Worm (Caenorhabditis elegans): Measurements from ENCODE around the gene shl-1.

shl-1 gene

ce11 chrIV:6415149-6415548, 31.3 kb upstream of the shl-1 start, which contains the start of gene exos-2 (continued):
- no peak for TF ChIP-seq ces-1 (GFP tag; optimal IDR thresholded peaks at IDR 0.05)
- peak; percentile 36 for TF ChIP-seq skn-1 (tag; optimal IDR thresholded peaks at IDR 0.05)
- peak; percentile 75 to 87 for TF ChIP-seq lsy-2 (tag; optimal IDR thresholded peaks at IDR 0.05)
- TF ChIP-seq nhr-47 (tag; optimal IDR thresholded peaks at IDR 0.05), result peak; percentile 77
- TF ChIP-seq zip-4 (GFP tag; optimal IDR thresholded peaks at IDR 0.05), result no peak
- TF ChIP-seq zag-1 (tag; optimal IDR thresholded peaks at IDR 0.05), result no peak
- no peak for TF ChIP-seq unc-30 (tag; optimal IDR thresholded peaks at IDR 0.05)
- no peak for TF ChIP-seq jun-1 (tag; optimal IDR thresholded peaks at IDR 0.05)
- TF ChIP-seq C16A3.4 (tag; optimal IDR thresholded peaks at IDR 0.05), result peak; percentile 70
- TF ChIP-seq nhr-85 (tag), result peak; percentile 76
- TF ChIP-seq tlp-1 (tag; optimal IDR thresholded peaks at IDR 0.05), result no peak
- peak in 1 of 2 experiments; percentile 13 for TF ChIP-seq mdl-1 (tag; optimal IDR thresholded peaks at IDR 0.05)
- TF ChIP-seq Y116A8C.19 (tag; optimal IDR thresholded peaks at IDR 0.05; ENCODE audit: borderline replicate concordance), result no peak
- TF ChIP-seq ets-5 (GFP tag; IDR thresholded peaks at IDR 0.05), result no peak
- TF ChIP-seq snu-23 (GFP tag; optimal IDR thresholded peaks at IDR 0.05), result peak; percentile 73
- TF ChIP-seq egl-13 (tag; optimal IDR thresholded peaks at IDR 0.05), result no peak
- no peak for TF ChIP-seq pqm-1 (tag; optimal IDR thresholded peaks at IDR 0.05)
- TF ChIP-seq ama-1 (optimal IDR thresholded peaks at IDR 0.05), result no peak
- no peak for TF ChIP-seq elt-2 (tag; optimal IDR thresholded peaks at IDR 0.05)
- no peak for TF ChIP-seq snpc-4 (tag; optimal IDR thresholded peaks at IDR 0.05)
- peak; percentile 55 for TF ChIP-seq nhr-77 (tag; optimal IDR thresholded peaks at IDR 0.05)
- TF ChIP-seq unc-130 (tag; optimal IDR thresholded peaks at IDR 0.05), result peak; percentile 81
- no peak for TF ChIP-seq pag-3 (tag; optimal IDR thresholded peaks at IDR 0.05; ENCODE audit: borderline replicate concordance, insufficient read depth)
- TF ChIP-seq fkh-8 (tag; optimal IDR thresholded peaks at IDR 0.05), result no peak
- TF ChIP-seq ceh-90 (tag; optimal IDR thresholded peaks at IDR 0.05), result no peak
- peak; percentile 73 for TF ChIP-seq lin-15B (tag; optimal IDR thresholded peaks at IDR 0.05)
- TF ChIP-seq ceh-82 (tag; optimal IDR thresholded peaks at IDR 0.05), result peak; percentile 53 to 75 (median 55)
- TF ChIP-seq pax-3 (tag; optimal IDR thresholded peaks at IDR 0.05), result no peak
- TF ChIP-seq mef-2 (tag; optimal IDR thresholded peaks at IDR 0.05), result no peak
- TF ChIP-seq sptf-1 (tag; optimal IDR thresholded peaks at IDR 0.05), result no peak
- TF ChIP-seq nhr-76 (tag; optimal IDR thresholded peaks at IDR 0.05), result no peak
- TF ChIP-seq nhr-11 (tag; optimal IDR thresholded peaks at IDR 0.05), result no peak

DNA sequence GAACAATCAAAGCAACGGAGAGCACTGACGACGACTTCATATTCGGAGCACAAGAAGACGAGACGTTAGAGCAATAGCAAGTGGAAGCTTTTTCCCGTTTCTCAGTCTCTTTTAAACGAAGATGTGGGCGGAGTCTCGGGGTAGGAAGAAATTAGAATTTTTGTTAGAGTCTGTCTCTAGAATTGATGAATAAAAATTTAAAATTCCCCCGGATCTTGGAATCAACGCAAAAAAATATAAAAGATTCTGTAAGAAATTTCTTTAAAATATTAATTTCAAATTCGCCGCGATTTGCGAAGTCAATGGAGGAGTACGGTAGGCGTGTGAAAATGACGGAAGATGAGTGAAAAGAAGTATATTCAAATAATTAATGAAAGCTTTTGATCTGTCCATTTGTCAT, 29.6 kb upstream of the shl-1 start, which contains the start of gene nlp-71:
TSS of gene nlp-71 (minus strand) at position 101 of the 400 bp plus-strand sequence.
- no peak for TF ChIP-seq dpl-1 (GFP tag; optimal IDR thresholded peaks at IDR 0.05)
- TF ChIP-seq egl-13 (tag; optimal IDR thresholded peaks at IDR 0.05), result no peak
- no peak for TF ChIP-seq pqm-1 (tag; optimal IDR thresholded peaks at IDR 0.05)
- TF ChIP-seq ceh-82 (tag; optimal IDR thresholded peaks at IDR 0.05), result no peak
- no peak for TF ChIP-seq tbx-2 (tag; optimal IDR thresholded peaks at IDR 0.05)
- TF ChIP-seq lir-3 (tag; optimal IDR thresholded peaks at IDR 0.05; ENCODE audit: poor library complexity), result no peak
- TF ChIP-seq ets-5 (GFP tag; IDR thresholded peaks at IDR 0.05), result no peak
- no peak for TF ChIP-seq ceh-8 (GFP tag; optimal IDR thresholded peaks at IDR 0.05)
- TF ChIP-seq pag-3 (tag; optimal IDR thresholded peaks at IDR 0.05; ENCODE audit: borderline replicate concordance, insufficient read depth), result no peak
- no peak for TF ChIP-seq elt-3 (tag; optimal IDR thresholded peaks at IDR 0.05)
- no peak for TF ChIP-seq mdl-1 (tag; optimal IDR thresholded peaks at IDR 0.05)
- TF ChIP-seq unc-30 (tag; optimal IDR thresholded peaks at IDR 0.05), result no peak
- TF ChIP-seq nhr-28 (tag; optimal IDR thresholded peaks at IDR 0.05), result no peak
- TF ChIP-seq unc-130 (tag; optimal IDR thresholded peaks at IDR 0.05), result no peak

DNA sequence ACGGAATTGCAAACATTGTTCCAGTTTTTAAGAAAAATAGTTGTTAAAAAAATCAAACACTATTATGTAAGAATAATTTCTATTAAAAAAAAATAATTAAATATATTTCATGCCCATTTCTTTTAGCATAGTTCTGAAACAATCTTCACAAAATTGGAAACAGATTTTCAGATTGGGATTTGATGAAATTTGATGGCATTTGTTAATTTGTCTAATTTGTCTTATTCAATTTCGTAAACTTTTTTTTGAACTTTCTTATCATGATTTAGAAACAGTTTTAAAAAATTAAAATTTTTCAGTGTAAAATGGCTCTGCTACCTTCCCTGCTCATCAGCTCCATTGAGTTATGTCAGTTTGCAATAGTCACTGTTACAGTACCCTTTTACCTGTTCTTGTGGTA, 21.0 kb upstream of the shl-1 start, which contains the start of gene srv-13:
TSS of gene srv-13 (plus strand) at position 301 of the 400 bp plus-strand sequence.
- no peak for TF ChIP-seq swsn-7 (tag; optimal IDR thresholded peaks at IDR 0.05)
- TF ChIP-seq nhr-77 (tag; optimal IDR thresholded peaks at IDR 0.05), result no peak
- no peak for TF ChIP-seq fkh-8 (tag; optimal IDR thresholded peaks at IDR 0.05)
- no peak for TF ChIP-seq nhr-71 (tag; optimal IDR thresholded peaks at IDR 0.05)
- no peak for TF ChIP-seq snpc-4 (tag; optimal IDR thresholded peaks at IDR 0.05)
- no peak for TF ChIP-seq ceh-90 (tag; optimal IDR thresholded peaks at IDR 0.05)
- no peak for TF ChIP-seq nhr-237 (tag; optimal IDR thresholded peaks at IDR 0.05)
- no peak for TF ChIP-seq egl-27 (tag; optimal IDR thresholded peaks at IDR 0.05)
- TF ChIP-seq lin-35 (GFP tag; optimal IDR thresholded peaks at IDR 0.05), result no peak
- no peak for TF ChIP-seq aly-2 (tag; optimal IDR thresholded peaks at IDR 0.05)
- no peak for TF ChIP-seq snu-23 (GFP tag; optimal IDR thresholded peaks at IDR 0.05)
- no peak for TF ChIP-seq ceh-88 (GFP tag; IDR thresholded peaks at IDR 0.05)

Measured in whole organism, L1 larva.